Worm (Caenorhabditis elegans) whole organism, L4 larva: ENCODE results near the gene rps-11.

ENCODE experiments used
- R02D3.7 ChIP-seq: fragments of 150-350 bp; sonication (generic microtip); optimal IDR thresholded peaks from 3 replicates; lab custom pipeline; 2014; ENCODE audit warnings: missing biosample characterization, missing genetic modification characterization
- ama-1 ChIP-seq: fragments of 150-350 bp; optimal IDR thresholded peaks from 2 replicates; lab custom pipeline; 2014; ENCODE audit warnings: inconsistent platforms, mixed read lengths
- ceh-20 ChIP-seq: fragments of 200-800 bp; sonication (Bioruptor generic); IDR thresholded peaks from 2 replicates; pipeline ENCODE4 v1.3.6; 2022; ENCODE audit warnings: missing genetic modification reagents, missing genetic modification characterization, missing compliant biosample characterization
- ces-1 ChIP-seq: fragments of 150-350 bp; sonication (generic microtip); optimal IDR thresholded peaks from 4 replicates; lab custom pipeline; 2014; ENCODE audit warnings: missing biosample characterization, missing genetic modification reagents, missing genetic modification characterization
- gei-8 ChIP-seq: fragments of 200-800 bp; sonication (Bioruptor generic); optimal IDR thresholded peaks from 2 replicates; lab custom pipeline; 2018; ENCODE audit warnings: mild to moderate bottlenecking, missing genetic modification characterization, missing compliant biosample characterization
- nhr-102 ChIP-seq: sonication (generic microtip); optimal IDR thresholded peaks from 2 replicates; lab custom pipeline; 2016; ENCODE audit warnings: mild to moderate bottlenecking, missing genetic modification characterization, moderate library complexity, missing compliant biosample characterization

DNA sequence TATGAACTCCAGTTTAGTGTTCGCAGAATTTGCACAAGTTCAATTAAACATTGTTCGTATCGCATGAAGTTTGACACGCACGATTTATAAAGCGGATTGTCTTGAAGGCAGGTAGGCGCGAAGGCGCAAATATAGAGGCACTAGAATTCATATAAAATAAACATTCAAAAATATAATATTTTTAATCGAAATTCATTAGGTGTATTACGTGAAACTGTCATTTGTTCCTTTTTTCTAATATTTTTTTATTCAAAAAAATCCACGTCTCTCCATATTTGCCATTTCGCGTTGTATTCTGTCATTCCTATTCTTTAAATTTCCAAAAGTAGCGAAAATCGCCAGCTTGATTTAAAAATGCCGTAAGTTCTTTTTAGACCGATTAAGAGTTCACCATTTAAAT is 39.4 kb downstream of the rps-11 start, which contains the start of gene ZK809.1:
- TF ChIP-seq nhr-102 (no peak), R02D3.7 (tag; lab: Kevin White, UChicago) (no peak), ama-1 (lab: Kevin White, UChicago) (no peak), ces-1 (no peak), ceh-20 (GFP tag; lab: Robert Waterston, UW) (no peak), gei-8 (GFP tag; lab: Kevin White, UChicago) (no peak)
